Fruit fly (Drosophila melanogaster): ENCODE measurements around the gene CG18563.

DNA sequence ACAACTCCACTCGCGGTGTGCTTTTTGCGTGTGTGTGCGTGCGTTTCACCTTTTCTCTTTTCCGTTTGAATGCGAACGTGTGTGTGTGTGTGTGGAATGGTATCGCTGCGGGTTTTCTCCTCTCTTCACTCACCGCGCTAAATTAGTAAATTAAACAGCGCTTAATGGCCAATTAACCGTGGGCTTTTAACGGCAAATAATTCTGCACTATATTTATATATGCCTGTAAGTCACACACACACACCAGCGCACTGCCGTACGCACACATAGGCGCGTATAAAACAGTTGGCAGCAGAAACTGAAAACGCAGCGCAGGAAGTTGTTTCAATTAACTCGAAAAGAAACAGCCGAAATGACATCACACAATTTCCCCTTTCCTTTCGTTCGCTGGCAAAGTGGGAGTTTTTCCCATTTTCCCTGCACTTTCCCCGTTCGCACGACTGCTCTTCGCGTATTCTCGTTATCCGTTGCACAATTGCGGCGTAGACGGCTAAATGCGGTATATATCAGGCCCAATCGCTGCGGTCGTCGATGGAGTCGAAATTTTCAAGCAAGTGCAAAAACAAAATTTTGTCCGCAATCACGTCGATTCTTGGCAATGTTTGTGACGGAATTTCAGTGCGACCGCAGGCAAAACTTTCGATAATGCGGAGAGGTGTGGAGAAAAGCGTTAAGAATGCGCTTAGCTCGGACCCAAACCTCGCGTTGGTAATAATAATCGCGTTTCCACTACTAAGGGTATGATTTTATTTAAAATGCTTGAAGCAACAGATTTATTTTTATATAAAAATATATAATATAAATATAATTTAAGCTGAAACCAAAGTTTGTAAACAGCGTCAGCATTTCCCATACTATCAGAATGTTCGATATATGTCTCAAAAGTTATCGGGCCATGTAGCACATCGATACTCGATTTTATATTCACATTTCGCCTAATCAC is 15.0 kb upstream of the CG18563 start, which contains the start of gene BicD:
- TF ChIP-seq CG12605 (GFP tag; IDR thresholded peaks at IDR 0.05): 0 out of 2 replicates have a peak, but pooled peaks have one; percentile 20
- no peak for TF ChIP-seq CG17806 (tag; optimal IDR thresholded peaks at IDR 0.05)
- no peak for TF ChIP-seq CG9948 (tag; optimal IDR thresholded peaks at IDR 0.05)
- peak; percentile 20 for TF ChIP-seq EcR (GFP tag; optimal IDR thresholded peaks at IDR 0.05)
- TF ChIP-seq rn (GFP tag; IDR thresholded peaks at IDR 0.05): no peak
- no peak for TF ChIP-seq fd96Ca (GFP tag; IDR thresholded peaks at IDR 0.05)

Data from whole organism, pupa.